Worm (Caenorhabditis elegans) whole organism, L4 larva: Measurements from ENCODE around the gene Y32F6A.4.

ENCODE experiments used
- F49E8.2 ChIP-seq: sonication (generic microtip); optimal IDR thresholded peaks from 2 replicates; lab custom pipeline; 2016; ENCODE audit warnings: missing compliant biosample characterization, mild to moderate bottlenecking, missing genetic modification characterization, borderline replicate concordance
- ZK546.5 ChIP-seq, 2 experiments: sonication (generic microtip); optimal IDR thresholded peaks; 2 replicates each; lab custom pipeline; 2017; ENCODE audit warnings: missing biosample characterization in 2 of 2, missing genetic modification characterization in 2 of 2
- aly-2 ChIP-seq: sonication (generic microtip); optimal IDR thresholded peaks from 2 replicates; lab custom pipeline; 2018; ENCODE audit warnings: missing biosample characterization, missing genetic modification characterization
- ceh-44 ChIP-seq: fragments of 200-800 bp; sonication (Bioruptor generic); IDR thresholded peaks from 2 replicates; pipeline ENCODE4 v1.3.6; 2022; ENCODE audit warnings: missing genetic modification reagents, missing genetic modification characterization, missing compliant biosample characterization
- ces-1 ChIP-seq: fragments of 150-350 bp; sonication (generic microtip); optimal IDR thresholded peaks from 4 replicates; lab custom pipeline; 2014; ENCODE audit warnings: missing biosample characterization, missing genetic modification reagents, missing genetic modification characterization
- egl-27 ChIP-seq: sonication (generic microtip); optimal IDR thresholded peaks from 3 replicates; lab custom pipeline; 2017; ENCODE audit warnings: missing biosample characterization, missing genetic modification reagents, missing genetic modification characterization
- lin-15B ChIP-seq: fragments of 150-350 bp; sonication (generic microtip); optimal IDR thresholded peaks from 3 replicates; lab custom pipeline; 2014; ENCODE audit warnings: missing biosample characterization, missing genetic modification characterization
- nhr-237 ChIP-seq: sonication (generic microtip); optimal IDR thresholded peaks from 2 replicates; lab custom pipeline; 2017; ENCODE audit warnings: missing biosample characterization, missing genetic modification characterization
- skn-1 ChIP-seq: fragments of 150-350 bp; optimal IDR thresholded peaks from 2 replicates; lab custom pipeline; 2014; ENCODE audit warnings: missing biosample characterization, missing genetic modification characterization
- tag-97 ChIP-seq: fragments of 200-800 bp; sonication (Bioruptor generic); IDR thresholded peaks from 2 replicates; pipeline ENCODE4 v1.3.6; 2022; ENCODE audit warnings: missing genetic modification characterization, missing compliant biosample characterization
- unc-130 ChIP-seq: sonication (generic microtip); optimal IDR thresholded peaks from 2 replicates; lab custom pipeline; 2016; ENCODE audit warnings: missing genetic modification reagents, missing genetic modification characterization, missing compliant biosample characterization
- ztf-11 ChIP-seq: fragments of 150-350 bp; optimal IDR thresholded peaks from 2 replicates; lab custom pipeline; 2014; ENCODE audit warnings: missing biosample characterization, missing genetic modification characterization
- ztf-7 ChIP-seq: fragments of 150-350 bp; optimal IDR thresholded peaks from 2 replicates; lab custom pipeline; 2014; ENCODE audit warnings: missing biosample characterization, missing genetic modification characterization

- no peak for TF ChIP-seq skn-1 (tag; lab: Kevin White, UChicago)
- TF ChIP-seq ceh-44 (GFP tag; lab: Robert Waterston, UW): no peak
- no peak for TF ChIP-seq ZK546.5 (tag; optimal IDR thresholded peaks at IDR 0.05; lab: Kevin White, UChicago)
- no peak for TF ChIP-seq F49E8.2 (tag; lab: Kevin White, UChicago)
- no peak for TF ChIP-seq ztf-7 (tag; lab: Kevin White, UChicago)
- TF ChIP-seq nhr-237 (tag; lab: Kevin White, UChicago): no peak
- TF ChIP-seq egl-27 (tag; lab: Kevin White, UChicago): no peak
- TF ChIP-seq aly-2 (tag; lab: Kevin White, UChicago): no peak
- TF ChIP-seq ztf-11 (tag; lab: Kevin White, UChicago): no peak
- TF ChIP-seq unc-130: no peak
- TF ChIP-seq tag-97 (GFP tag; lab: Robert Waterston, UW): no peak
- TF ChIP-seq ces-1: no peak
- no peak for TF ChIP-seq lin-15B (tag; lab: Kevin White, UChicago)
Measured at ce11 chrV:10462066-10462465, 28.2 kb upstream of the Y32F6A.4 start, which contains the start of gene chw-1.
